Fruit fly (Drosophila melanogaster) whole organism, embryonic: ENCODE data around the gene CG15186.

Source experiments
- ATbp ChIP-seq: fragments of 200-800 bp; sonication (Bioruptor generic); optimal IDR thresholded peaks from 2 replicates; lab custom pipeline; 2017; ENCODE audit warnings: missing biosample characterization, mild to moderate bottlenecking, missing genetic modification characterization, missing genetic modification reagents
- B-H1 ChIP-seq: fragments of 200-800 bp; sonication (Bioruptor generic); IDR thresholded peaks from 3 replicates; pipeline ENCODE4 v1.3.6; 2022; ENCODE audit warnings: missing biosample characterization, missing genetic modification characterization
- C15 ChIP-seq: fragments of 200-800 bp; sonication (Bioruptor generic); IDR thresholded peaks from 3 replicates; pipeline ENCODE4 v1.3.6; 2022; ENCODE audit warnings: missing biosample characterization, missing genetic modification characterization
- CG11504 ChIP-seq: fragments of 200-800 bp; sonication (Bioruptor generic); optimal IDR thresholded peaks from 3 replicates; lab custom pipeline; 2019; ENCODE audit warnings: missing biosample characterization, mild to moderate bottlenecking, missing genetic modification characterization, moderate library complexity
- CG14667 ChIP-seq: fragments of 200-800 bp; sonication (Bioruptor generic); IDR thresholded peaks from 2 replicates; pipeline ENCODE4 v1.3.6; 2022; ENCODE audit warnings: missing biosample characterization, missing genetic modification characterization
- CG1832 ChIP-seq: fragments of 200-800 bp; sonication (Bioruptor generic); optimal IDR thresholded peaks from 2 replicates; lab custom pipeline; 2017; ENCODE audit warnings: missing biosample characterization, mild to moderate bottlenecking, missing genetic modification characterization, inconsistent platforms
- CG18599 ChIP-seq: fragments of 200-800 bp; sonication (Bioruptor generic); optimal IDR thresholded peaks from 3 replicates; lab custom pipeline; 2017; ENCODE audit warnings: missing biosample characterization, missing genetic modification characterization, mild to moderate bottlenecking, moderate library complexity, missing genetic modification reagents
- CG2120 ChIP-seq: fragments of 200-800 bp; sonication (Bioruptor generic); optimal IDR thresholded peaks from 3 replicates; lab custom pipeline; 2016; ENCODE audit warnings: missing biosample characterization, missing genetic modification characterization
- CG2678 ChIP-seq: fragments of 200-800 bp; sonication (Bioruptor generic); optimal IDR thresholded peaks from 3 replicates; lab custom pipeline; 2019; ENCODE audit warnings: missing biosample characterization, mild to moderate bottlenecking, missing genetic modification characterization, moderate library complexity
- CG34224 ChIP-seq: fragments of 200-800 bp; sonication (Bioruptor generic); IDR thresholded peaks from 3 replicates; pipeline ENCODE4 v1.3.6; 2022; ENCODE audit warnings: missing biosample characterization, missing genetic modification characterization; ENCODE audit not compliant: partially characterized antibody
- CG4404 ChIP-seq: fragments of 200-800 bp; sonication (Bioruptor generic); IDR thresholded peaks from 2 replicates; pipeline ENCODE4 v1.3.6; 2022; ENCODE audit warnings: missing biosample characterization, missing genetic modification characterization
- CG7839 ChIP-seq: fragments of 200-800 bp; sonication (Bioruptor generic); optimal IDR thresholded peaks from 3 replicates; lab custom pipeline; 2018; ENCODE audit warnings: missing biosample characterization, mild to moderate bottlenecking, missing genetic modification characterization, moderate library complexity
- CG8944 ChIP-seq: fragments of 200-800 bp; sonication (Bioruptor generic); optimal IDR thresholded peaks from 3 replicates; lab custom pipeline; 2016; ENCODE audit warnings: missing biosample characterization, missing genetic modification characterization
- CG9727 ChIP-seq: fragments of 200-800 bp; sonication (Bioruptor generic); optimal IDR thresholded peaks from 3 replicates; lab custom pipeline; 2017; ENCODE audit warnings: missing biosample characterization, mild to moderate bottlenecking, missing genetic modification characterization
- Dp ChIP-seq: fragments of 200-800 bp; sonication (Bioruptor generic); optimal IDR thresholded peaks from 2 replicates; lab custom pipeline; 2018; ENCODE audit warnings: missing biosample characterization, mild to moderate bottlenecking, missing genetic modification characterization, moderate library complexity
- Dref ChIP-seq: fragments of 200-800 bp; sonication (Bioruptor generic); IDR thresholded peaks from 2 replicates; pipeline ENCODE4 v1.3.6; 2022; ENCODE audit warnings: missing biosample characterization, missing genetic modification characterization
- Fer1 ChIP-seq: fragments of 200-800 bp; sonication (Bioruptor generic); optimal IDR thresholded peaks from 2 replicates; lab custom pipeline; 2017; ENCODE audit warnings: missing biosample characterization, mild to moderate bottlenecking, missing genetic modification characterization
- HLH3B ChIP-seq: fragments of 200-800 bp; sonication (Bioruptor generic); IDR thresholded peaks from 2 replicates; pipeline ENCODE4 v1.3.6; 2022; ENCODE audit warnings: missing biosample characterization, missing genetic modification characterization
- Hand ChIP-seq: fragments of 200-800 bp; sonication (Bioruptor generic); optimal IDR thresholded peaks from 2 replicates; lab custom pipeline; 2017; ENCODE audit warnings: mild to moderate bottlenecking, missing biosample characterization, missing genetic modification reagents, missing genetic modification characterization
- HmgZ ChIP-seq: fragments of 200-800 bp; sonication (Bioruptor generic); optimal IDR thresholded peaks from 2 replicates; lab custom pipeline; 2018; ENCODE audit warnings: missing biosample characterization, mild to moderate bottlenecking, missing genetic modification characterization
- Hmr ChIP-seq: fragments of 200-800 bp; sonication (Bioruptor generic); optimal IDR thresholded peaks from 3 replicates; lab custom pipeline; 2017; ENCODE audit warnings: mild to moderate bottlenecking, missing biosample characterization, missing genetic modification reagents, missing genetic modification characterization
- Lpt ChIP-seq: fragments of >200 bp; optimal IDR thresholded peaks from 2 replicates; lab custom pipeline; 2018; ENCODE audit warnings: missing biosample characterization, missing genetic modification characterization
- Meics ChIP-seq: fragments of 200-800 bp; sonication (Bioruptor generic); optimal IDR thresholded peaks from 2 replicates; lab custom pipeline; 2017; ENCODE audit warnings: missing biosample characterization, mild to moderate bottlenecking, missing genetic modification characterization
- Nf-YB ChIP-seq: fragments of 200-800 bp; sonication (Bioruptor generic); optimal IDR thresholded peaks from 3 replicates; lab custom pipeline; 2019; ENCODE audit warnings: missing biosample characterization, mild to moderate bottlenecking, missing genetic modification characterization, moderate library complexity
- Poxn ChIP-seq: fragments of 200-800 bp; sonication (Bioruptor generic); IDR thresholded peaks from 2 replicates; pipeline ENCODE4 v1.3.6; 2022; ENCODE audit warnings: missing biosample characterization, missing genetic modification characterization
- Rfx ChIP-seq: fragments of 200-800 bp; sonication (Bioruptor generic); IDR thresholded peaks from 2 replicates; pipeline ENCODE4 v1.3.6; 2022; ENCODE audit warnings: missing biosample characterization, missing genetic modification characterization
- Six4 ChIP-seq: fragments of 200-800 bp; sonication (Bioruptor generic); optimal IDR thresholded peaks from 2 replicates; lab custom pipeline; 2016; ENCODE audit warnings: missing biosample characterization, missing genetic modification characterization
- Sox100B ChIP-seq: fragments of 200-800 bp; sonication (Bioruptor generic); optimal IDR thresholded peaks from 3 replicates; lab custom pipeline; 2018; ENCODE audit warnings: missing biosample characterization, mild to moderate bottlenecking, missing genetic modification characterization
- Sry-β ChIP-seq: fragments of 200-800 bp; sonication (Bioruptor generic); optimal IDR thresholded peaks from 2 replicates; lab custom pipeline; 2018; ENCODE audit warnings: missing biosample characterization, mild to moderate bottlenecking, missing genetic modification characterization, moderate library complexity
- bab2 ChIP-seq: fragments of 200-800 bp; sonication (Bioruptor generic); optimal IDR thresholded peaks from 2 replicates; lab custom pipeline; 2016; ENCODE audit warnings: missing biosample characterization, missing genetic modification characterization
- bcd ChIP-seq: fragments of 200-800 bp; sonication (Bioruptor generic); optimal IDR thresholded peaks from 2 replicates; lab custom pipeline; 2017; ENCODE audit warnings: missing biosample characterization, mild to moderate bottlenecking, missing genetic modification characterization
- cato ChIP-seq: fragments of 200-800 bp; sonication (Bioruptor generic); optimal IDR thresholded peaks from 2 replicates; lab custom pipeline; 2016; ENCODE audit warnings: missing biosample characterization, missing genetic modification characterization, borderline replicate concordance
- chif ChIP-seq, 2 experiments: fragments of 200-800 bp; sonication (Bioruptor generic); optimal IDR thresholded peaks; 3 replicates each; lab custom pipeline; 2016; ENCODE audit warnings: missing biosample characterization in 2 of 2, missing genetic modification characterization in 2 of 2
- chinmo ChIP-seq: fragments of 200-800 bp; sonication (Bioruptor generic); IDR thresholded peaks from 4 replicates; pipeline ENCODE4 v1.3.6; 2022; ENCODE audit warnings: missing biosample characterization, missing genetic modification characterization; ENCODE audit not compliant: partially characterized antibody
- cwo ChIP-seq: fragments of 200-800 bp; sonication (Bioruptor generic); optimal IDR thresholded peaks from 3 replicates; lab custom pipeline; 2017; ENCODE audit warnings: missing biosample characterization, missing genetic modification characterization, mild to moderate bottlenecking, moderate library complexity, missing genetic modification reagents
- dati ChIP-seq: fragments of 200-800 bp; sonication (Bioruptor generic); IDR thresholded peaks from 2 replicates; pipeline ENCODE4 v1.3.6; 2022; ENCODE audit warnings: missing biosample characterization, missing genetic modification characterization
- dmrt11E ChIP-seq: fragments of 200-800 bp; sonication (Bioruptor generic); optimal IDR thresholded peaks from 3 replicates; lab custom pipeline; 2018; ENCODE audit warnings: missing biosample characterization, mild to moderate bottlenecking, missing genetic modification characterization, moderate library complexity
- dysf ChIP-seq: fragments of 200-800 bp; sonication (Bioruptor generic); IDR thresholded peaks from 3 replicates; pipeline ENCODE4 v1.3.6; 2022; ENCODE audit warnings: missing biosample characterization, missing genetic modification characterization
- fd96Cb ChIP-seq: fragments of 200-800 bp; sonication (Bioruptor generic); optimal IDR thresholded peaks from 2 replicates; lab custom pipeline; 2018; ENCODE audit warnings: missing biosample characterization, mild to moderate bottlenecking, missing genetic modification characterization, moderate library complexity
- ftz-f1 ChIP-seq: fragments of 200-800 bp; sonication (Bioruptor generic); optimal IDR thresholded peaks from 2 replicates; lab custom pipeline; 2016; ENCODE audit warnings: missing biosample characterization, missing genetic modification characterization
- gem ChIP-seq: fragments of 200-800 bp; sonication (Bioruptor generic); optimal IDR thresholded peaks from 2 replicates; lab custom pipeline; 2019; ENCODE audit warnings: missing biosample characterization, mild to moderate bottlenecking, missing genetic modification characterization, moderate library complexity
- grau ChIP-seq: fragments of 200-800 bp; optimal IDR thresholded peaks from 3 replicates; lab custom pipeline; 2019; ENCODE audit warnings: missing biosample characterization, mild to moderate bottlenecking, missing genetic modification characterization, moderate library complexity
- luna ChIP-seq: fragments of 200-800 bp; sonication (Bioruptor generic); optimal IDR thresholded peaks from 2 replicates; lab custom pipeline; 2016; ENCODE audit warnings: missing biosample characterization, missing genetic modification characterization
- nau ChIP-seq: fragments of 200-800 bp; sonication (Bioruptor generic); optimal IDR thresholded peaks from 3 replicates; lab custom pipeline; 2017; ENCODE audit warnings: missing biosample characterization, mild to moderate bottlenecking, missing genetic modification characterization, missing genetic modification reagents
- psq ChIP-seq: fragments of 200-800 bp; sonication (Bioruptor generic); optimal IDR thresholded peaks from 2 replicates; lab custom pipeline; 2017; ENCODE audit warnings: missing biosample characterization, missing genetic modification characterization
- row ChIP-seq: fragments of 200-800 bp; sonication (Bioruptor generic); IDR thresholded peaks from 3 replicates; pipeline ENCODE4 v1.3.6; 2022; ENCODE audit warnings: missing biosample characterization, missing genetic modification characterization
- sna ChIP-seq: fragments of 200-800 bp; sonication (Bioruptor generic); IDR thresholded peaks from 2 replicates; pipeline ENCODE4 v1.3.6; 2022; ENCODE audit warnings: missing biosample characterization, missing genetic modification characterization; ENCODE audit not compliant: partially characterized antibody
- sob ChIP-seq: fragments of 200-800 bp; sonication (Bioruptor generic); IDR thresholded peaks from 2 replicates; pipeline ENCODE4 v1.3.6; 2022; ENCODE audit warnings: missing biosample characterization, missing genetic modification characterization
- ssp ChIP-seq: fragments of 200-800 bp; sonication (Bioruptor generic); IDR thresholded peaks from 2 replicates; pipeline ENCODE4 v1.3.6; 2022; ENCODE audit warnings: missing biosample characterization, missing genetic modification characterization
- unpg ChIP-seq: fragments of 200-800 bp; sonication (Bioruptor generic); optimal IDR thresholded peaks from 3 replicates; lab custom pipeline; 2018; ENCODE audit warnings: missing biosample characterization, mild to moderate bottlenecking, missing genetic modification characterization, moderate library complexity

CG15186 gene

dm6 chr3R:6460589-6461141 lies 17.4 kb upstream of the CG15186 start (continued):
- TF ChIP-seq B-H1 (GFP tag; lab: Robert Waterston, UW): no peak
- no peak for TF ChIP-seq C15
- TF ChIP-seq CG14667: no peak
- TF ChIP-seq bab2 (GFP tag; lab: Kevin White, UChicago): no peak
- TF ChIP-seq nau (GFP tag; lab: Kevin White, UChicago): no peak
- no peak for TF ChIP-seq Lpt (GFP tag; lab: Kevin White, UChicago)
- no peak for TF ChIP-seq fd96Cb
- TF ChIP-seq unpg (GFP tag; lab: Kevin White, UChicago): no peak
- peak; percentile 69 for TF ChIP-seq CG34224 (GFP tag; lab: Robert Waterston, UW)
- no peak for TF ChIP-seq CG1832
- TF ChIP-seq dmrt11E (tag; lab: Kevin White, UChicago): no peak
- TF ChIP-seq bcd (GFP tag; lab: Kevin White, UChicago): no peak
- TF ChIP-seq Sry-β (GFP tag; lab: Kevin White, UChicago): peak; percentile 73
- no peak for TF ChIP-seq CG8944 (GFP tag; lab: Kevin White, UChicago)
- TF ChIP-seq Dref (GFP tag; lab: Robert Waterston, UW): no peak
- TF ChIP-seq psq (GFP tag; lab: Kevin White, UChicago): no peak
- TF ChIP-seq ssp (GFP tag; lab: Robert Waterston, UW): no peak
- TF ChIP-seq Rfx (GFP tag; lab: Robert Waterston, UW): no peak
- TF ChIP-seq Dp (GFP tag; lab: Kevin White, UChicago): no peak
- no peak for TF ChIP-seq cwo
- peak; percentile 65 for TF ChIP-seq sna
- TF ChIP-seq Six4 (GFP tag; lab: Kevin White, UChicago): no peak
- no peak for TF ChIP-seq Nf-YB (GFP tag; lab: Kevin White, UChicago)
- no peak for TF ChIP-seq luna (GFP tag; lab: Kevin White, UChicago)
- no peak for TF ChIP-seq cato (GFP tag; lab: Kevin White, UChicago)
- no peak for TF ChIP-seq Sox100B (GFP tag; lab: Kevin White, UChicago)
- TF ChIP-seq row (GFP tag; lab: Robert Waterston, UW): peak; percentile 63

dm6 chr3R:6462978-6463377 lies 15.1 kb upstream of the CG15186 start:
- TF ChIP-seq chinmo (GFP tag; lab: Robert Waterston, UW) (0 out of 4 replicates have a peak, but pooled peaks have one; percentile 2), cato (GFP tag; lab: Kevin White, UChicago) (no peak), Meics (GFP tag; lab: Kevin White, UChicago) (peak; percentile 23), ftz-f1 (GFP tag; lab: Kevin White, UChicago) (no peak), gem (peak; percentile 19), ATbp (GFP tag; lab: Kevin White, UChicago) (no peak), Hand (GFP tag; lab: Kevin White, UChicago) (peak; percentile 26), Poxn (GFP tag; lab: Robert Waterston, UW) (no peak), chif (GFP tag; optimal IDR thresholded peaks at IDR 0.05; lab: Kevin White, UChicago) (no peak), CG18599 (peak; percentile 65), CG7839 (tag; lab: Kevin White, UChicago) (peak; percentile 30), HmgZ (tag; lab: Kevin White, UChicago) (no peak), grau (tag; lab: Kevin White, UChicago) (peak; percentile 4), HLH3B (GFP tag; lab: Robert Waterston, UW) (no peak), CG2678 (tag; lab: Kevin White, UChicago) (peak; percentile 7), CG4404 (GFP tag; lab: Robert Waterston, UW) (no peak), Hmr (GFP tag; lab: Kevin White, UChicago) (peak; percentile 34), row (GFP tag; lab: Robert Waterston, UW) (peak; percentile 40; the same call in 2 of the 3 replicates), Fer1 (GFP tag; lab: Kevin White, UChicago) (peak; percentile 49), CG34224 (GFP tag; lab: Robert Waterston, UW) (no peak), sob (GFP tag; lab: Robert Waterston, UW) (no peak), dati (no peak), CG9727 (GFP tag; lab: Kevin White, UChicago) (peak; percentile 30), dysf (GFP tag; lab: Robert Waterston, UW) (peak; percentile 9; the same call in 1 of the 3 replicates), CG11504 (tag; lab: Kevin White, UChicago) (peak; percentile 0), CG2120 (peak; percentile 54)
